Fruit fly (Drosophila melanogaster) whole organism: ENCODE data around the gene ebd1.

Experiments used
- CG8478 ChIP-seq: fragments of >200 bp; optimal IDR thresholded peaks from 2 replicates; lab custom pipeline; 2018; ENCODE audit warnings: inconsistent platforms
- Dll ChIP-seq: fragments of >200 bp; optimal IDR thresholded peaks from 2 replicates; lab custom pipeline; 2017
- EcR ChIP-seq, 2 experiments: fragments of >200 bp; optimal IDR thresholded peaks; 2 replicates each; lab custom pipeline; 2017; ENCODE audit warnings: missing biosample characterization in 2 of 2, missing genetic modification characterization in 2 of 2, missing genetic modification reagents in 2 of 2
- pan ChIP-seq: fragments of >200 bp; optimal IDR thresholded peaks from 2 replicates; lab custom pipeline; 2017
- psq ChIP-seq: fragments of >200 bp; optimal IDR thresholded peaks from 2 replicates; lab custom pipeline; 2017
- usp ChIP-seq: fragments of >200 bp; optimal IDR thresholded peaks from 2 replicates; lab custom pipeline; 2017; ENCODE audit warnings: missing biosample characterization, missing genetic modification characterization, mixed read lengths

ebd1 gene

dm6 chr3L:663880-664279 lies 21.5 kb downstream of the ebd1 start:
- TF ChIP-seq psq (no peak), usp (no peak)

DNA sequence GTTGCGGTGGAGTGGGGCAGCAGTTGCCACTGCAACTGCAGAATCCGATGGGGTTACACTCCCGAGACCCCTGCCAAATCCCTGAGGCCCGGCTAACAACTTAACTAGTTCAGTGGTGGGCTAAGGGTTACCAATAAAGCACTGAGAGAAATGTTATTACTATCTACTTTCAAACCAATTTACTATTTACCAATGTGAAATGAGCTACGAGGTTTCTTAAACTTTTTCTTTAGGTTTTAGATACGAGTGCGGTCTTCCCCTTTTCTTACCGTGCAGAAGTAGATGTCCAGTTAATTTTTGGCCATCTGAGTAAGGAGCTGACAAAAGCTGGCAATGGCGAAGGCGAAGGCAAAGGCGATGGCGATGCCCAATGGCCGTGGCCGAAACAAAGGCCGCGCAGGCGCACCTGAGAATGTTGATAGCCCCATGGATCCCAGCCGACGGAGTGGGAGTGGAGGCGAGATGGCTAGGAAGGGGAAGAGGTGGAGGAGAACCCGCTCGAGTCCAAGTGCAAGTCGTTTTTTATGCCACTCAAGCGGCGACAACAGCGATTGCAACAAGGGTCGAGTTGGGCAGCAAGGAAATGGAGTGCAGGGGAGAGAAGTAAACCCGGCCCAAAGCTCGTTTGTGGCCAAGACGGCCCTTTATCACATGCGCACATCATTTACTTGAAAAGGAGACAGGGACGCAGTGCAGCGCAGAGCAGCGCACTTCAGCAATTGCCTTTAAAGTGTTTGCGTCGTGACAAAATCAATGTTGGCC lies 24.9 kb downstream of the ebd1 start:
- TF ChIP-seq psq (no peak), EcR (GFP tag; optimal IDR thresholded peaks at IDR 0.05; lab: Kevin White, UChicago) (no peak), CG8478 (no peak), usp (no peak), pan (lab: Kevin White, UChicago) (no peak), Dll (lab: Kevin White, UChicago) (no peak)

DNA sequence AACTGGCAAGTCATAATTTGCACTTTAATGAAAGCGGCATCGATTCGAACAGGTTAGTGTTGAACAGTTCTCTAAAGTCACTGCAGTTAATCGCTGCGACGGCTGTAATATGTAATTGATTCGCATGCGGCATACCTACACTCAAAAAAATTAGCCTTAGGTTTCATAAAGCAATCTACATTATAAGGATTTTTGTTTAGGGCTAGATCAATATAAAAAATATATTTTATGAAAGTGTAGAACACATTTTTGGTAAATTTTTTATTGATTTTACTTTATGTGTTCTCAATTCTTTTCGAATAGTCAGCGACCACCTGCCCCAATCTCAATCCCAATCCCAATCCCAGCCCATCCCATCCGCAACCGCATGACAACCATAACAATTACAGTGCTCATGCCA lies 27.1 kb downstream of the ebd1 start:
- TF ChIP-seq pan (lab: Kevin White, UChicago) (no peak), usp (no peak), Dll (lab: Kevin White, UChicago) (no peak), CG8478 (no peak), psq (no peak), EcR (GFP tag; optimal IDR thresholded peaks at IDR 0.05; lab: Kevin White, UChicago) (no peak)

- no peak for TF ChIP-seq EcR (GFP tag; optimal IDR thresholded peaks at IDR 0.05; lab: Kevin White, UChicago)
- TF ChIP-seq psq: no peak
- no peak for TF ChIP-seq Dll (lab: Kevin White, UChicago)
- no peak for TF ChIP-seq CG8478
- TF ChIP-seq usp: no peak
- no peak for TF ChIP-seq pan (lab: Kevin White, UChicago)
Measured at dm6 chr3L:654019-654418, 31.3 kb downstream of the ebd1 start, which contains the start of the genes MED30 and Rev1. MED30 (minus strand) TSS chr3L:654089. Rev1 (plus strand) TSS chr3L:654363.

dm6 chr3L:652637-653036 lies 32.7 kb downstream of the ebd1 start, which contains the start of gene CG3402:
CG3402 (minus strand) TSS chr3L:652881.
- TF ChIP-seq CG8478 (no peak), Dll (lab: Kevin White, UChicago) (no peak), EcR (GFP tag; optimal IDR thresholded peaks at IDR 0.05; lab: Kevin White, UChicago) (no peak), psq (no peak), usp (no peak), pan (lab: Kevin White, UChicago) (no peak)

DNA sequence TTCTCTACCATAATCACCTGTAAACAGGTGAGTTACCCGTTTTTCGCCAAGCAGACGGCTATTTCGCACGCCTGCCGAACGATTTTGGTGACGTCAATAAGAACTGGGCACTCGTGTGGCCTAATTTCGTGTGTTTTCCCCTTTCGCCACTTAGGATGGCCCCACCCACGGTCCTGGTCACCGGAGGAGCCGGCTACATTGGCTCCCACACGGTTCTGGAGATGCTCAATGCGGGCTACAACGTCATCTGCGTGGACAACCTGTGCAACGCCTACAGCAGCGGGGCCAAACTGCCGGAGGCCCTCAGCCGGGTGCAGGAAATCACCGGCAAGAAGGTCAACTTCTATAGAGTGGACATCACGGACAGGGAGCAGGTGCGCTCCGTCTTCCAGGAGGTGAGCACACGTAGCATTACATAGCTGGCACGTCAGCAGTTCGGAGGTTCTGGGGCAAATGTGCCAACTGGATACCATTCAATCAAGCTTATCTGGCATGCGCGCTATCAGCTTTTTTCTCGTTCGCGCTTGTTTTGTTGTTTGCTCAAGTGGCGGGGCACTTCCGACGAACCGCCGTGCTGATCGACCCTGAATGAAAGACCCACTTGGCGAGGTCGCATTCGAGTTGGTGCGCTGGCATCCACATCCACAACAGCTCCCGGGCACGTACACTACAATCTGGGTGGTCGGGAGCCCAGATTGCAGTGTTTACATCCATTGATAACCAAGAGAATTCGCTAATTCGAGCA lies 36.2 kb downstream of the ebd1 start:
- TF ChIP-seq Dll (lab: Kevin White, UChicago) (peak; percentile 50), pan (lab: Kevin White, UChicago) (no peak)

DNA sequence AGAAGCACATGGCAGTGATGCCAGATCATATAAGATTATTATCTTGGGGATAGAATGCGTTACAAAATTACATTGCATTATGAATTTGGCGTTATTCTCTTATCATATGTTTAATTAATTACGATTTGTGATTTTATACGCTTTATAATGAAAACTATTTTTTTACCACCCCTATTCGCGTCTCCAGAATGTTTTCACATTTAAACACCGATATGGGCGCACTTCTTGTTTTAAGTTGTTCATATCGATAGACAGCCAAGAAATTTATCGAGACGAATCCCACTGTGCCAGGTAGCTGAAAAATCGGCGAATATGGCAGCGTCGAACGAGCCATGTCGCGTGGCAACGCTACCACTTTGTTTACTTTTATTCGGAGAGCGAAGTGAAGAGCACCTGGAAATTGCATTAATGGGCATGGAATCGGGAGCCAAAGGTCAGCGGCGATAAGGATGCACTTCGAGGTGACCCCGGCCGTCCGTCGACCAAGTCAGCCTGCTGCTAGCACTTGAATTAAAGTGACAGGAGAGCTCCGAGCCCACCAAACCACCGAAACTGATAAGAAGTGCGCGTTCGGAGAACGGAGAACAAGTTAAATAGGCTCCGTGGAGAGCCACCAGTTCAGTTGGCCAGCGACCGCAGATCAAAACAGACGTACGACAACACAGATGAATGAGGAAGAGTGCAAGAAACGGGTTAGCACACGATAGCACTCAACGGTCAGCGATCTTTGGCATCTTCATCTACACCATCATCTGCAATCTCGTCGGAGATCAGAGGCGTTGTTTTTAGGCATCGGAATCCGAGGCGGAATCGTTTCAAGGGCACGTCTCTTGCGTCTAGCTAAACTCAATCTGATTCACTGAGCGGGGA lies 37.0 kb downstream of the ebd1 start, which contains the start of gene Gale:
Gene Gale, plus strand, starts transcription at position 401 of the 870 bp plus-strand sequence.
- TF ChIP-seq EcR (GFP tag; optimal IDR thresholded peaks at IDR 0.05; lab: Kevin White, UChicago) (no peak), usp (no peak), Dll (lab: Kevin White, UChicago) (no peak), CG8478 (no peak), psq (no peak), pan (lab: Kevin White, UChicago) (no peak)

dm6 chr3L:647529-647928 lies 37.8 kb downstream of the ebd1 start:
- no peak for TF ChIP-seq CG8478
- TF ChIP-seq usp: no peak
- TF ChIP-seq psq: no peak
- no peak for TF ChIP-seq Dll (lab: Kevin White, UChicago)
- no peak for TF ChIP-seq EcR (GFP tag; optimal IDR thresholded peaks at IDR 0.05; lab: Kevin White, UChicago)
- TF ChIP-seq pan (lab: Kevin White, UChicago): no peak

dm6 chr3L:645426-646036 lies 39.8 kb downstream of the ebd1 start:
- TF ChIP-seq pan (lab: Kevin White, UChicago) (no peak), psq (no peak), usp (no peak), EcR (GFP tag; optimal IDR thresholded peaks at IDR 0.05; lab: Kevin White, UChicago) (no peak), CG8478 (no peak), Dll (lab: Kevin White, UChicago) (no peak)

DNA sequence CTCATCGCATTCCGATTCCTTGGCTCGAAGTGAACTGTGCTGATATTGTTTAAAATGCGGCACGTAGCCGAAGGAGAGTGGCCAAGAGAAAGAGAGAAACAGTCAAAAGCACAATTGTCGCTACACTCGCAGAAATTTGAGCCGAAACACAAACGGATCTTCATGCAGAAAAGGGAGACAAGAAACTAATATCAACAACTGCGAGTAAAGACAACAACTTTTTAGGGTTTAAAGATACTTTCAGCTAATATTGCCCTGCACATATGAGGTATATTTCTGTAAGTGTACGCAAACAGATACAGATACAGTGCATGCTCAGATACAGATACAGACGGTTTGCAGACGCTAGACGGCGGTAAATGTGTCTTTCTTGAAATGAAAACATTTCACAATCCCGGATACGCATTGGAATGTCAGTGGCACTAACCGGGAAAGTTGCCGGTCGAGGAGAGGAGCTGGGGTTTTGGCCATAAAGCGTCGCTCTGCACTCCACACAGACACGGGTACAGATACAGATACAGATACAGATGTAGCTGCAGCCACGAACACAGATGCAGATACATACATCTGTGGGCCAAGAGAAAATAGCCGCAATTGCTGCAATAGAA lies 41.1 kb downstream of the ebd1 start:
- TF ChIP-seq Dll (lab: Kevin White, UChicago): no peak
- TF ChIP-seq pan (lab: Kevin White, UChicago): no peak
- TF ChIP-seq CG8478: no peak
- TF ChIP-seq EcR (GFP tag; optimal IDR thresholded peaks at IDR 0.05; lab: Kevin White, UChicago): no peak
- TF ChIP-seq psq: no peak
- TF ChIP-seq usp: no peak
